Worm (Caenorhabditis elegans) whole organism, L1 larva: ENCODE measurements around the gene ZC455.1.
A peak's percentile ranks its signal among the peaks of the same experiment; 100 is the strongest.

Experiments
- C16A3.4 ChIP-seq: fragments of 150-350 bp; optimal IDR thresholded peaks from 2 replicates; lab custom pipeline; 2014; ENCODE audit warnings: missing biosample characterization, missing genetic modification characterization
- C34B4.2 ChIP-seq: sonication (generic microtip); optimal IDR thresholded peaks from 2 replicates; lab custom pipeline; 2017; ENCODE audit warnings: mild to moderate bottlenecking, missing genetic modification characterization, missing compliant biosample characterization
- F16B12.6 ChIP-seq: fragments of 150-350 bp; optimal IDR thresholded peaks from 2 replicates; lab custom pipeline; 2014; ENCODE audit warnings: missing biosample characterization, missing genetic modification characterization
- aly-2 ChIP-seq: fragments of 150-350 bp; optimal IDR thresholded peaks from 2 replicates; lab custom pipeline; 2014; ENCODE audit warnings: missing biosample characterization, missing genetic modification characterization
- blmp-1 ChIP-seq: fragments of 150-350 bp; optimal IDR thresholded peaks from 2 replicates; lab custom pipeline; 2014; ENCODE audit warnings: missing biosample characterization, missing genetic modification characterization
- ceh-88 ChIP-seq: fragments of 200-800 bp; sonication (Bioruptor generic); IDR thresholded peaks from 2 replicates; pipeline ENCODE4 v1.3.6; 2022; ENCODE audit warnings: missing genetic modification characterization, missing compliant biosample characterization
- dpl-1 ChIP-seq, 3 experiments: fragments of 150-350 bp in 2 of 3; sonication (generic microtip) in 1 of 3; optimal IDR thresholded peaks; 2 replicates each; lab custom pipeline; 2014 to 2017; ENCODE audit warnings: missing biosample characterization in 3 of 3, missing genetic modification characterization in 3 of 3, missing genetic modification reagents in 3 of 3
- dsc-1 ChIP-seq: sonication (generic microtip); optimal IDR thresholded peaks from 2 replicates; lab custom pipeline; 2016; ENCODE audit warnings: mild to moderate bottlenecking, missing genetic modification characterization, missing compliant biosample characterization
- efl-1 ChIP-seq, 4 experiments: fragments of 150-350 bp; optimal IDR thresholded peaks in 3 of 4; peaks in 1 of 4; 1 replicate in 1 of 4; 2 replicates in 3 of 4; lab custom pipeline; 2014; ENCODE audit warnings: missing biosample characterization in 2 of 4, missing genetic modification characterization in 2 of 4, missing genetic modification reagents in 2 of 4
- egl-13 ChIP-seq: sonication (generic microtip); optimal IDR thresholded peaks from 2 replicates; lab custom pipeline; 2016; ENCODE audit warnings: missing genotype, missing genetic modification reagents, missing genetic modification characterization, missing compliant biosample characterization
- egl-27 ChIP-seq, 2 experiments: fragments of 150-350 bp in 1 of 2; sonication (generic microtip); optimal IDR thresholded peaks; 3 replicates each; lab custom pipeline; 2017 to 2018; ENCODE audit warnings: missing biosample characterization in 2 of 2, missing genetic modification characterization in 2 of 2, missing genetic modification reagents in 2 of 2
- elt-3 ChIP-seq, 6 experiments: fragments of 150-350 bp in 1 of 6; sonication (generic microtip); optimal IDR thresholded peaks; 2 replicates each; lab custom pipeline; 2017 to 2018; ENCODE audit warnings: missing biosample characterization in 6 of 6, missing genetic modification characterization in 6 of 6, inconsistent platforms in 1 of 6
- fkh-8 ChIP-seq: sonication (generic microtip); optimal IDR thresholded peaks from 2 replicates; lab custom pipeline; 2016; ENCODE audit warnings: mild to moderate bottlenecking, missing genetic modification characterization, missing compliant biosample characterization
- irx-1 ChIP-seq: sonication (generic microtip); optimal IDR thresholded peaks from 2 replicates; lab custom pipeline; 2016; ENCODE audit warnings: missing genetic modification characterization, missing compliant biosample characterization
- isw-1 ChIP-seq: fragments of 200-800 bp; sonication (Bioruptor generic); IDR thresholded peaks from 2 replicates; pipeline ENCODE4 v1.3.6; 2022; ENCODE audit warnings: missing genetic modification characterization, missing compliant biosample characterization
- lin-13 ChIP-seq: fragments of 150-350 bp; optimal IDR thresholded peaks from 2 replicates; lab custom pipeline; 2014; ENCODE audit warnings: missing biosample characterization, missing genetic modification reagents, missing genetic modification characterization
- lin-35 ChIP-seq, 2 experiments: fragments of 150-350 bp; optimal IDR thresholded peaks; 2 replicates each; lab custom pipeline; 2014; ENCODE audit warnings: missing biosample characterization in 2 of 2, missing genetic modification characterization in 2 of 2, missing genetic modification reagents in 2 of 2
- lin-39 ChIP-seq: fragments of 150-350 bp; optimal IDR thresholded peaks from 2 replicates; lab custom pipeline; 2014; ENCODE audit warnings: missing biosample characterization, missing genetic modification reagents, missing genetic modification characterization
- lir-3 ChIP-seq: sonication (generic microtip); optimal IDR thresholded peaks from 2 replicates; lab custom pipeline; 2016; ENCODE audit warnings: mild to moderate bottlenecking, missing genetic modification characterization, moderate library complexity, missing compliant biosample characterization; ENCODE audit not compliant: poor library complexity
- lsy-2 ChIP-seq, 2 experiments: fragments of 150-350 bp; optimal IDR thresholded peaks; 2 replicates each; lab custom pipeline; 2014; ENCODE audit warnings: missing biosample characterization in 2 of 2, missing genetic modification characterization in 2 of 2
- mdl-1 ChIP-seq, 2 experiments: fragments of 150-350 bp; optimal IDR thresholded peaks; 2 replicates each; lab custom pipeline; 2014 to 2017; ENCODE audit warnings: missing biosample characterization in 2 of 2, missing genetic modification characterization in 2 of 2, inconsistent platforms in 1 of 2
- mep-1 ChIP-seq: fragments of 150-350 bp; optimal IDR thresholded peaks from 2 replicates; lab custom pipeline; 2014; ENCODE audit warnings: missing biosample characterization, missing genetic modification characterization
- nhr-20 ChIP-seq: sonication (generic microtip); optimal IDR thresholded peaks from 2 replicates; lab custom pipeline; 2016; ENCODE audit warnings: mild to moderate bottlenecking, missing genetic modification characterization, missing compliant biosample characterization
- nhr-47 ChIP-seq: sonication (generic microtip); optimal IDR thresholded peaks from 2 replicates; lab custom pipeline; 2016; ENCODE audit warnings: mild to moderate bottlenecking, missing genetic modification characterization, moderate library complexity, missing compliant biosample characterization
- nhr-71 ChIP-seq: sonication (generic microtip); optimal IDR thresholded peaks from 2 replicates; lab custom pipeline; 2016; ENCODE audit warnings: mild to moderate bottlenecking, missing genetic modification characterization, moderate library complexity, missing compliant biosample characterization
- nhr-76 ChIP-seq: sonication (generic microtip); optimal IDR thresholded peaks from 2 replicates; lab custom pipeline; 2017; ENCODE audit warnings: missing biosample characterization, missing genetic modification characterization
- rnt-1 ChIP-seq: sonication (generic microtip); optimal IDR thresholded peaks from 2 replicates; lab custom pipeline; 2016; ENCODE audit warnings: mild to moderate bottlenecking, missing genetic modification characterization, moderate library complexity, missing compliant biosample characterization
- skn-1 ChIP-seq: fragments of 150-350 bp; optimal IDR thresholded peaks from 2 replicates; lab custom pipeline; 2014; ENCODE audit warnings: missing biosample characterization, missing genetic modification characterization
- sox-4 ChIP-seq: sonication (generic microtip); optimal IDR thresholded peaks from 2 replicates; lab custom pipeline; 2016; ENCODE audit warnings: missing genetic modification characterization, missing compliant biosample characterization
- sup-37 ChIP-seq: fragments of 200-800 bp; sonication (Bioruptor generic); optimal IDR thresholded peaks from 2 replicates; lab custom pipeline; 2018; ENCODE audit warnings: mild to moderate bottlenecking, missing genetic modification characterization, missing compliant biosample characterization
- swsn-7 ChIP-seq: sonication (generic microtip); optimal IDR thresholded peaks from 2 replicates; lab custom pipeline; 2016; ENCODE audit warnings: missing genetic modification characterization, missing compliant biosample characterization
- tlp-1 ChIP-seq: fragments of 150-350 bp; optimal IDR thresholded peaks from 2 replicates; lab custom pipeline; 2014; ENCODE audit warnings: missing biosample characterization, missing genetic modification characterization
- unc-130 ChIP-seq: fragments of 150-350 bp; optimal IDR thresholded peaks from 2 replicates; lab custom pipeline; 2017; ENCODE audit warnings: missing biosample characterization, missing genetic modification characterization, inconsistent platforms
- unc-86 ChIP-seq: sonication (generic microtip); optimal IDR thresholded peaks from 2 replicates; lab custom pipeline; 2016; ENCODE audit warnings: missing genetic modification characterization, missing compliant biosample characterization
- xbp-1 ChIP-seq: sonication (generic microtip); optimal IDR thresholded peaks from 2 replicates; lab custom pipeline; 2016; ENCODE audit warnings: missing genetic modification characterization, missing compliant biosample characterization
- zag-1 ChIP-seq: fragments of 150-350 bp; optimal IDR thresholded peaks from 2 replicates; lab custom pipeline; 2014; ENCODE audit warnings: missing biosample characterization, missing genetic modification characterization
- ztf-11 ChIP-seq, 2 experiments: sonication (generic microtip); optimal IDR thresholded peaks; 2 replicates each; lab custom pipeline; 2016 to 2017; ENCODE audit warnings: missing genetic modification characterization in 2 of 2, missing biosample characterization in 1 of 2, missing compliant biosample characterization in 1 of 2
- ztf-4 ChIP-seq: fragments of 150-350 bp; optimal IDR thresholded peaks from 2 replicates; lab custom pipeline; 2014; ENCODE audit warnings: missing biosample characterization, missing genetic modification characterization

ZC455.1 gene

DNA sequence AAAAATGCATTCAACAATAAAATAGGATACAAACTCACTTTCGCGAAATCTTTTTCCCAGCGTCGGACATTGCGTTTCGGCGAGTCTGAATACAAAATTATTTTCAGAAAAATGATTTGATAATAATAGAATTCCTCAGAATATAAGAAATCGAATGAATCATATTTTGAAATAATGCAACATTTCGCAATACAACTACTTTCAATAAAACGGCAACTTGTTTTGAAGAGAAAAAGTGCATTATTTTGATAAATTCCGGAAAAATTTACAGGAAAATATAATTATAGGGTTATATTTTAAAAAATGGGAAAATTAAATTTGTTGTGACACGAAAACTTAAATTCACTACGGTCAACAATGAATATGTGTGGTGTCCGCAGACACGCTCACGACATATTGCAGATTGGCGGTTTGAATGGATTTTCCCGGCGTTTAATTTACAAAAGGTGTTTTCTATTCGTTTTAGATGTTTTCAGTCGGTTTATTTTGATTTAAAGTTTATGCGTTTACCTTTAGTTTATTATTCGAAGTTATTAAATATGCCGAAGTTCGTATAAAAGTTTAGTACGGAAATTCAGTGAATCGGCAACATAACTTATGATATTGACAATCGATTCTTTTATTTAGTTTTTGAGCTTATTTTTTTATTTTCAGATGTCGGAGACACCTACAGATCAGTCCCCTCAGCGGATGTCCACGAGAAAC lies 9.9 kb upstream of the ZC455.1 start, which contains the start of the genes abcf-1 and scc-3:
abcf-1 (minus strand) TSS at position 85 of the 705 bp plus-strand sequence.
scc-3 (plus strand) TSS at position 655 of the 705 bp plus-strand sequence.
- TF ChIP-seq elt-3 (tag; optimal IDR thresholded peaks at IDR 0.05; lab: Kevin White, UChicago): peak in 1 of 6 experiments; percentile 37
- no peak for TF ChIP-seq egl-27 (tag; optimal IDR thresholded peaks at IDR 0.05; lab: Kevin White, UChicago)
- no peak for TF ChIP-seq mdl-1 (tag; optimal IDR thresholded peaks at IDR 0.05; lab: Kevin White, UChicago)
- peak; percentile 32 for TF ChIP-seq swsn-7 (tag; lab: Kevin White, UChicago)
- no peak for TF ChIP-seq blmp-1 (tag; lab: Kevin White, UChicago)
- peak; percentile 45 to 71 for TF ChIP-seq lin-35 (GFP tag; optimal IDR thresholded peaks at IDR 0.05; lab: Kevin White, UChicago)
- peak; percentile 25 to 62 for TF ChIP-seq efl-1 (optimal IDR thresholded peaks at IDR 0.05; lab: Kevin White, UChicago)
- TF ChIP-seq efl-1 (GFP tag; optimal IDR thresholded peaks at IDR 0.05 in 1 of 2; lab: Kevin White, UChicago): peak; percentile 66 to 93
- peak; percentile 51 for TF ChIP-seq skn-1 (tag; lab: Kevin White, UChicago)
- TF ChIP-seq F16B12.6 (tag; lab: Kevin White, UChicago): peak; percentile 84
- TF ChIP-seq ceh-88: no peak
- peak; percentile 40 for TF ChIP-seq xbp-1 (tag; lab: Kevin White, UChicago)
- peak; percentile 47 to 74 (median 59) for TF ChIP-seq dpl-1 (GFP tag; optimal IDR thresholded peaks at IDR 0.05; lab: Kevin White, UChicago)
- TF ChIP-seq fkh-8: no peak
- TF ChIP-seq nhr-71 (tag; lab: Kevin White, UChicago): no peak
- TF ChIP-seq unc-130 (tag; lab: Kevin White, UChicago): peak; percentile 6
- peak; percentile 38 for TF ChIP-seq nhr-20 (tag; lab: Kevin White, UChicago)
- TF ChIP-seq dsc-1 (tag; lab: Kevin White, UChicago): no peak
- peak; percentile 25 for TF ChIP-seq rnt-1 (tag; lab: Kevin White, UChicago)
- TF ChIP-seq mep-1: peak; percentile 53
- peak; percentile 21 for TF ChIP-seq nhr-47
- no peak for TF ChIP-seq aly-2 (tag; lab: Kevin White, UChicago)
- peak; percentile 86 to 98 for TF ChIP-seq lsy-2 (tag; optimal IDR thresholded peaks at IDR 0.05; lab: Kevin White, UChicago)
- TF ChIP-seq C34B4.2 (tag; lab: Kevin White, UChicago): no peak
- TF ChIP-seq irx-1 (tag; lab: Kevin White, UChicago): no peak
- no peak for TF ChIP-seq nhr-76
- peak; percentile 5 for TF ChIP-seq C16A3.4
- no peak for TF ChIP-seq lin-13 (GFP tag; lab: Kevin White, UChicago)
- TF ChIP-seq ztf-4: no peak

DNA sequence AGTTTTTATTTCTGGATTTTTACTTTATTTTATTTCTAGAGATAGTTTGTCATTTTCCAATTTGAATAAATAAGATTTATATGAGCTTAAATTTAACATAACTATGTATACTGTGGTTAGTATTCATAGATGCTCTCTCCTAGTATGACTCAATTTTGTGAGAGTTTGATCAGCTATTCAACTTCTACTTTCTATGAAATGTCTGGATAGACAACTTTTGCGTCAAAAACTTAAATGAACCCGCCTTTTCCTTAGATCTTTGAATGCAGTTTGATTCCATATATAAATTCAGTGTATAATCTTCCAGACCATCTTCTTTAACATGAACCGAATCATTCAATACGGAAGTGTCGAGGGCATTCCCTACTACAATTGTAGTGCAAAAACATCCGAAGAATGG lies 4.4 kb upstream of the ZC455.1 start, which contains the start of gene srt-43:
srt-43 (plus strand) TSS at position 301 of the 400 bp plus-strand sequence.
- no peak for TF ChIP-seq isw-1
- no peak for TF ChIP-seq sup-37 (GFP tag; lab: Kevin White, UChicago)

DNA sequence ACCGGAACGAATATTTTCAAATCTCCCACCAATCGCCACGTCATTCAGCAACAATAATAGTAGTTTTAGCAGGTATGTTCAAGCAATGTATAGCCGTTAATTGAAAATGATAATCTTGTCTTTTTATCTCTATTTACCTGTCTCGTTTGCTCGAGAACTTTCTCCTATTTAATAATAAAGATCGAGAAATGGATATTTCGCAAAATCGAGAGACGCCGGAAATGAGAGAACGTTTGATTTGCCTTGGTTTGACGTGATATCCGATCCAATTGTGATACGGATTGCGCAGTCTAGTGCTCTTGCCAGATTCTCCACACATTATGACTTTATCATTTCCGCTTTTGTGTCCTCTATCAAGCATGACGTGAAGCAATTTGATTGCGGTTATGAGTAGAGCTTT lies 530 bp downstream of the ZC455.1 start:
- TF ChIP-seq zag-1 (tag; lab: Kevin White, UChicago) (no peak), lir-3 (tag; lab: Kevin White, UChicago) (no peak), nhr-47 (no peak), sox-4 (tag; lab: Kevin White, UChicago) (no peak), lin-39 (no peak), fkh-8 (peak; percentile 59), egl-13 (tag; lab: Kevin White, UChicago) (no peak), tlp-1 (no peak), isw-1 (no peak), unc-86 (tag; lab: Kevin White, UChicago) (no peak), ztf-11 (tag; optimal IDR thresholded peaks at IDR 0.05; lab: Kevin White, UChicago) (no peak), xbp-1 (tag; lab: Kevin White, UChicago) (no peak), efl-1 (optimal IDR thresholded peaks at IDR 0.05; lab: Kevin White, UChicago) (no peak), efl-1 (GFP tag; optimal IDR thresholded peaks at IDR 0.05 in 1 of 2; lab: Kevin White, UChicago) (peak in 1 of 2 experiments; percentile 86)
